Worm (Caenorhabditis elegans): ENCODE data around the gene dpy-20.

ce11 chrIV:11714739-11715138 is 14.1 kb upstream of the dpy-20 start, which contains the start of gene magi-1:
- TF ChIP-seq lin-39 (tag; optimal IDR thresholded peaks at IDR 0.05) (no peak), swsn-7 (tag; optimal IDR thresholded peaks at IDR 0.05) (no peak), hlh-17 (GFP tag; optimal IDR thresholded peaks at IDR 0.05; ENCODE audit: borderline replicate concordance) (no peak), lin-13 (GFP tag; optimal IDR thresholded peaks at IDR 0.05) (no peak), fkh-4 (tag; optimal IDR thresholded peaks at IDR 0.05; ENCODE audit: borderline replicate concordance) (no peak), elt-3 (tag; optimal IDR thresholded peaks at IDR 0.05) (no peak), nhr-12 (tag; optimal IDR thresholded peaks at IDR 0.05) (no peak), hlh-4 (tag; optimal IDR thresholded peaks at IDR 0.05) (no peak)
